Worm (Caenorhabditis elegans) whole organism, early embryonic: ENCODE results near the gene M01H9.3.
A peak's percentile ranks its signal among the peaks of the same experiment; 100 is the strongest.

ENCODE experiments used
- B0310.2 ChIP-seq: sonication (generic microtip); optimal IDR thresholded peaks from 2 replicates; lab custom pipeline; 2016; ENCODE audit warnings: mild to moderate bottlenecking, missing genetic modification characterization, missing compliant biosample characterization
- F13C5.2 ChIP-seq: sonication (generic microtip); optimal IDR thresholded peaks from 2 replicates; lab custom pipeline; 2017; ENCODE audit warnings: mild to moderate bottlenecking, missing genetic modification characterization, inconsistent platforms, missing compliant biosample characterization
- aly-1 ChIP-seq: sonication (generic microtip); optimal IDR thresholded peaks from 2 replicates; lab custom pipeline; 2016; ENCODE audit warnings: missing genetic modification characterization, missing compliant biosample characterization
- ama-1 ChIP-seq: fragments of 150-350 bp; optimal IDR thresholded peaks from 2 replicates; lab custom pipeline; 2014
- ceh-13 ChIP-seq: fragments of 200-800 bp; sonication (Bioruptor generic); optimal IDR thresholded peaks from 2 replicates; lab custom pipeline; 2018; ENCODE audit warnings: mild to moderate bottlenecking, missing genetic modification characterization, missing compliant biosample characterization
- ceh-36 ChIP-seq: sonication (generic microtip); optimal IDR thresholded peaks from 2 replicates; lab custom pipeline; 2016; ENCODE audit warnings: missing genetic modification characterization, inconsistent platforms, missing compliant biosample characterization
- ets-7 ChIP-seq: sonication (generic microtip); optimal IDR thresholded peaks from 2 replicates; lab custom pipeline; 2016; ENCODE audit warnings: missing genotype, missing genetic modification characterization, missing compliant biosample characterization
- flt-1 ChIP-seq: fragments of 200-800 bp; sonication (Bioruptor generic); IDR thresholded peaks from 2 replicates; pipeline ENCODE4 v1.3.6; 2022; ENCODE audit warnings: missing genetic modification characterization, missing compliant biosample characterization
- hmbx-1 ChIP-seq: sonication (generic microtip); optimal IDR thresholded peaks from 2 replicates; lab custom pipeline; 2016; ENCODE audit warnings: mild to moderate bottlenecking, missing genetic modification characterization, missing compliant biosample characterization
- hnd-1 ChIP-seq: sonication (generic microtip); optimal IDR thresholded peaks from 2 replicates; lab custom pipeline; 2016; ENCODE audit warnings: missing genetic modification characterization, missing compliant biosample characterization
- pes-1 ChIP-seq: fragments of 200-800 bp; sonication (Bioruptor generic); IDR thresholded peaks from 2 replicates; pipeline ENCODE4 v1.3.6; 2022; ENCODE audit warnings: missing genetic modification reagents, missing genetic modification characterization, missing compliant biosample characterization
- scrt-1 ChIP-seq: fragments of 200-800 bp; sonication (Bioruptor generic); IDR thresholded peaks from 2 replicates; pipeline ENCODE4 v1.3.6; 2022; ENCODE audit warnings: missing genetic modification characterization, missing compliant biosample characterization
- sea-1 ChIP-seq: fragments of 200-800 bp; sonication (Bioruptor generic); conservative IDR thresholded peaks from 2 replicates; pipeline ENCODE4 v1.3.6; 2022; ENCODE audit warnings: missing genetic modification characterization, missing compliant biosample characterization

DNA sequence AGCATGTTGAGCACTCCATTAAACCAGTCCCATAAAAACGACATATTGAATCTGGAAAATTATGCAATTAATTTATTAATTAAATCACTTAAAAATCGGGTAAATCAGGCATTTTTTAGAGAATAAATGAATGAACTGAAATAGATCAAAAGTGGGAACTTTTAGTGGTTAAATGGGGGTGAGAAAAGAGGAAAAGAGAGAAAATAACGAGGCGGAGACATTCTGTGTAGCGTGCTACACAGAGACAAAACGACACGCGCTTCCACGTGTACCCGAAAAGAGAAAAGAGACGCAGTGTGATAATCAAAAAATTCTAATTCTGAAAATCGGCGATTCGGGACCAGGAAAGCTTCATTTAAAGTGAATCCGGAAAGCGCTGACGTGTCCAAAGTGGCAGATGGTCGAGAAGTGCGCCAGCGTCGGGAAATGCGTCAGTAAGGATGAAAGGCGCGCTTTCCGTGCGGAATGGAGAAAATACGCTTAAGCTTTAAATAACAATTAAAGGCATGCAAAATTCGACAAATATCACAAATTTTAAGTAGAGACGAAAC is 36.5 kb upstream of the M01H9.3 start, which contains the start of gene sar-1:
- no peak for TF ChIP-seq pes-1 (GFP tag; lab: Robert Waterston, UW)
- peak; percentile 6 for TF ChIP-seq F13C5.2 (tag; lab: Kevin White, UChicago)
- peak; percentile 35; the same call in 1 of the 2 replicates for TF ChIP-seq flt-1
- no peak for TF ChIP-seq aly-1 (tag; lab: Kevin White, UChicago)
- TF ChIP-seq ceh-13 (GFP tag; lab: Kevin White, UChicago), result no peak
- TF ChIP-seq ceh-36 (tag; lab: Kevin White, UChicago), result no peak
- no peak for TF ChIP-seq ama-1 (lab: Kevin White, UChicago)
- TF ChIP-seq sea-1, result no peak
- TF ChIP-seq scrt-1 (GFP tag; lab: Robert Waterston, UW), result no peak
- TF ChIP-seq B0310.2 (tag; lab: Kevin White, UChicago), result no peak
- TF ChIP-seq hmbx-1 (tag; lab: Kevin White, UChicago), result no peak
- no peak for TF ChIP-seq hnd-1 (tag; lab: Kevin White, UChicago)
- TF ChIP-seq ets-7 (tag; lab: Kevin White, UChicago), result no peak
